Worm (Caenorhabditis elegans) whole organism, L3 larva: ENCODE results near the gene klp-12.

Source experiments
- ama-1 ChIP-seq: fragments of 150-350 bp; optimal IDR thresholded peaks from 2 replicates; lab custom pipeline; 2018
- tbx-2 ChIP-seq: sonication (generic microtip); optimal IDR thresholded peaks from 2 replicates; lab custom pipeline; 2016; ENCODE audit warnings: mild to moderate bottlenecking, missing genetic modification characterization, missing compliant biosample characterization

DNA sequence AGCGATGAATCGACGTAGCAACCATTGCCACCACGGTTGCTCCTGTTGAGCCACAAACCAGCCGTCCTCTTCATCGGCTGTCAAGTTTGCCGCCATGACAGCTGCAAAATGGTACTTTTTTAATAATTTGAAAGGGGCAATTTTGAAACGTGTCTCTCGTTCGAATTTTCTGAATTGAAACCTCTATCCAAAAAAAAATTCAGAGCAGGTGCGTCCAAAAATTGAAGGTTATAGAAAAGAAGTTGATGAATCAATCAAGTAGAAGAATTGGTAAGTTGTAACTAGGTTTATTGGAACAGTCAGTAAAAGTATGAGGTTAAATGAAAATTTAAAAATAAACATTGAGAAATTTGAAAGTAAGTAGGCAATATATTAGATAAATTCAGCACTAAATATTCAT, 1.7 kb upstream of the klp-12 start, which contains the start of gene T01G1.4:
- TF ChIP-seq ama-1 (lab: Kevin White, UChicago): no peak
- TF ChIP-seq tbx-2 (tag; lab: Kevin White, UChicago): no peak
